Fruit fly (Drosophila melanogaster): ENCODE results near the gene CG33995.

The CG33995 gene

DNA sequence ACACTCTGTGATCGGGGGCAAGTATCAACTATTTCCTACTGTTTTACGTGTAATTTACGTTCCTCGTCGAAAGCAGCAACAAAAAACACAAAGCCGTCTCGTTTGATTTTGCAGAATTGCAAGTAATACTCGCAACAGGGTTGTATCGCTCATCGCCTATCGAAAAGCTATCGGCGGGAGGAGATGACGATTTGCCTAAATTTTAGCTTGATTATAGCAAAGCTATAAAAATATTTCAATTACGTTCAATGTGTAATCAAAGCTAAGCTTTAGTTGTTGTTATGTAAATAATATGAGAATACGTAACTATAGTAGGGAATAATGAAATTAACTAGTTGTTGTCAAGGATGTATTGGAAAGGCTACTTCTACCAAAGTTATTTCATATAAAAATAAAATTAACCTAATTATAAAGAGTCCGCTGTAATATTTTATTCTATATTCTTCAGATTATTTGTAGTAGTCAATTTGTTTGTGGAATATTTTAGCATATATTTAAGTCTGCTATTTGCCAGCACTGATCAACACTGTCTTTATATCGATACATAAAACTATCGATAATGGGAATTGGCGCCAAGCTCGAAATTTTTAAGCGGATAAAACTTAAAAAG is 16.7 kb downstream of the CG33995 start, which contains the start of gene Rpn11 (continued):
- TF ChIP-seq amos (GFP tag; IDR thresholded peaks at IDR 0.05; ENCODE audit: partially characterized antibody): peak; percentile 45
- peak; percentile 49 for TF ChIP-seq slou (GFP tag; optimal IDR thresholded peaks at IDR 0.05)
- no peak for TF ChIP-seq insv (GFP tag; optimal IDR thresholded peaks at IDR 0.05)
- peak; percentile 63 for TF ChIP-seq CG13287 (GFP tag; IDR thresholded peaks at IDR 0.05; ENCODE audit: partially characterized antibody)
- peak; percentile 74 for TF ChIP-seq Dll (GFP tag; IDR thresholded peaks at IDR 0.05; ENCODE audit: partially characterized antibody)
- TF ChIP-seq CG1792 (GFP tag; optimal IDR thresholded peaks at IDR 0.05): no peak
- peak; percentile 68 for TF ChIP-seq CG13296 (GFP tag; optimal IDR thresholded peaks at IDR 0.05)
- no peak for TF ChIP-seq bowl (GFP tag; IDR thresholded peaks at IDR 0.05)
- TF ChIP-seq Hr78 (GFP tag; optimal IDR thresholded peaks at IDR 0.05): no peak
- TF ChIP-seq chn (GFP tag; optimal IDR thresholded peaks at IDR 0.05): no peak
- no peak for TF ChIP-seq CG2202 (tag; optimal IDR thresholded peaks at IDR 0.05)
- peak; percentile 26; the same call in 1 of the 2 replicates for TF ChIP-seq bbx (GFP tag; IDR thresholded peaks at IDR 0.05; ENCODE audit: partially characterized antibody)
- peak; percentile 49 for TF ChIP-seq CG10979 (tag; optimal IDR thresholded peaks at IDR 0.05)
- TF ChIP-seq Atf-2 (GFP tag; optimal IDR thresholded peaks at IDR 0.05): peak; percentile 31
- TF ChIP-seq CG33213 (GFP tag; optimal IDR thresholded peaks at IDR 0.05): no peak
- TF ChIP-seq eyg (GFP tag; optimal IDR thresholded peaks at IDR 0.05): no peak
- TF ChIP-seq ftz-f1 (GFP tag; optimal IDR thresholded peaks at IDR 0.05): no peak
- TF ChIP-seq Bgb (GFP tag; IDR thresholded peaks at IDR 0.05; ENCODE audit: partially characterized antibody): peak; percentile 36; the same call in 1 of the 2 replicates
- peak; percentile 24 for TF ChIP-seq CG5245 (GFP tag; optimal IDR thresholded peaks at IDR 0.05)
- TF ChIP-seq Six4 (GFP tag; optimal IDR thresholded peaks at IDR 0.05): peak; percentile 46
- TF ChIP-seq Optix (GFP tag; IDR thresholded peaks at IDR 0.05): no peak
- TF ChIP-seq Rfx (GFP tag; IDR thresholded peaks at IDR 0.05): peak; percentile 52; the same call in 1 of the 2 replicates
- peak; percentile 79 for TF ChIP-seq CG9727 (GFP tag; optimal IDR thresholded peaks at IDR 0.05)
- TF ChIP-seq Asciz (GFP tag; optimal IDR thresholded peaks at IDR 0.05): peak; percentile 15
- TF ChIP-seq Hr3 (GFP tag; optimal IDR thresholded peaks at IDR 0.05): peak; percentile 74
- peak; percentile 26 for TF ChIP-seq Deaf1 (tag; optimal IDR thresholded peaks at IDR 0.05)
- TF ChIP-seq Sry-δ (GFP tag; optimal IDR thresholded peaks at IDR 0.05): peak; percentile 51
- no peak for TF ChIP-seq CG3163 (GFP tag; optimal IDR thresholded peaks at IDR 0.05)
- TF ChIP-seq Sin3A (optimal IDR thresholded peaks at IDR 0.05): peak; percentile 6
- TF ChIP-seq Jarid2 (GFP tag; optimal IDR thresholded peaks at IDR 0.05): no peak
- peak; percentile 38; the same call in 1 of the 2 replicates for TF ChIP-seq Xrp1 (GFP tag; IDR thresholded peaks at IDR 0.05)
- no peak for TF ChIP-seq wek (GFP tag; optimal IDR thresholded peaks at IDR 0.05)
- TF ChIP-seq esg (GFP tag; conservative IDR thresholded peaks at IDR 0.05): peak; percentile 39
- TF ChIP-seq aop (GFP tag; IDR thresholded peaks at IDR 0.05): no peak
- no peak for TF ChIP-seq fd64A (GFP tag; optimal IDR thresholded peaks at IDR 0.05)
- TF ChIP-seq CG12744 (GFP tag; optimal IDR thresholded peaks at IDR 0.05): peak; percentile 35
- TF ChIP-seq gcm2 (GFP tag; optimal IDR thresholded peaks at IDR 0.05): no peak
- peak; percentile 86 for TF ChIP-seq CG12391 (tag; optimal IDR thresholded peaks at IDR 0.05)
- TF ChIP-seq twi (tag; optimal IDR thresholded peaks at IDR 0.05): peak; percentile 43
- no peak for TF ChIP-seq pho (GFP tag; optimal IDR thresholded peaks at IDR 0.05)
- no peak for TF ChIP-seq mld (GFP tag; IDR thresholded peaks at IDR 0.05; ENCODE audit: partially characterized antibody)
- no peak for TF ChIP-seq ATbp (GFP tag; optimal IDR thresholded peaks at IDR 0.05)
- TF ChIP-seq H15 (GFP tag; IDR thresholded peaks at IDR 0.05): no peak
- TF ChIP-seq PHDP (tag; optimal IDR thresholded peaks at IDR 0.05): peak; percentile 44
- no peak for TF ChIP-seq Mad (GFP tag; optimal IDR thresholded peaks at IDR 0.05)
- TF ChIP-seq Gsc (GFP tag; IDR thresholded peaks at IDR 0.05): no peak
- peak; percentile 40; the same call in 1 of the 2 replicates for TF ChIP-seq CG9215 (GFP tag; IDR thresholded peaks at IDR 0.05)
- TF ChIP-seq CG10543 (GFP tag; optimal IDR thresholded peaks at IDR 0.05): peak; percentile 81
- TF ChIP-seq CG17359 (tag; optimal IDR thresholded peaks at IDR 0.05): peak; percentile 53
- TF ChIP-seq ems (GFP tag; optimal IDR thresholded peaks at IDR 0.05): peak; percentile 13

All from whole organism, embryonic.